Worm (Caenorhabditis elegans): Measurements from ENCODE around the gene dhhc-4.

DNA sequence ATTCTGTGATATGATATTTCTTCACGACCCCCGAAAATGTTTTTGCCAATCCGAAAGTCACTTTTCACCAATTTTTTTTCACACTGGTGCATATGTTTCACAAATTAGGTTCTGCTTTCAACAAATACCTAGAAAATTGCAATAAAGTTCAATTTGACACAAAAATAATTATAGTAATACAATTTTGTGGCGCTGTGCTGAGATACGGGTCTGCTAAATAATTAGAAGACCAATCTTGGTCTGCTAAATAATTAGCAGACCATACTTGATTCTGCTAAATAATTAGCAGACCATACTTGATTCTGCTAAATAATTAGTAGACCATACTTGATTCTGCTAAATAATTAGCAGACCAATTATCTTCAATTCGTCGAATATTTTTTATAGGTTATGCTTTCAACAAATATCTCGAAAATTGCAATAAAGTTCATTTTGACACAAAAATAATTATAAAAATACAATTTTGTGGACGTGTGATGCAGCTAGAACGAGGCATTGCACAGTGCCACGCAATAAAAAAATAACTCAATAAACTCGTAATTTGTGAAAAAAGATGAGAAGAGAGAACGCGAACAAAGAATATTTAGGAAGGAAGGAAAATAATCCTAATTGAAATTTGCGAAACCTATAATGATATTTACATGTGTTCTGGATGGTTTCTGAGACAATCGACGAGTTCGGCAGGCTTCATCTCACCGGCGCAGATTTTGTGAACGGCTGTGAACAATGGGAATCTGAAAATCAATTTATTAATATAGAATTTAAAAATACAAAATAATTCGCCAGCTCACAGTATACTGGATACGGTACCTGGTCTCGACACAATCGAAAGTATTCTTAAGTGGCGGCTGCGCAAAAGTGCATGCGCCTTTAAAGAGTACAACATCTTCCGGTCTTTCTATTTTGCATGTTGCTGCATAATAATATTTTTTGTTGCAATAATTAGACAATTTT, 13.6 kb downstream of the dhhc-4 start:
- no peak for TF ChIP-seq dve-1 (tag; optimal IDR thresholded peaks at IDR 0.05; ENCODE audit: insufficient read depth)
- peak; percentile 40 for TF ChIP-seq T20F7.1 (GFP tag; optimal IDR thresholded peaks at IDR 0.05)
- TF ChIP-seq jun-1 (tag; optimal IDR thresholded peaks at IDR 0.05) = no peak
- no peak for TF ChIP-seq egl-27 (tag; optimal IDR thresholded peaks at IDR 0.05)
- no peak for TF ChIP-seq skn-1 (tag; optimal IDR thresholded peaks at IDR 0.05)
- no peak for TF ChIP-seq ZK546.5 (tag; optimal IDR thresholded peaks at IDR 0.05)
- TF ChIP-seq nhr-237 (tag; optimal IDR thresholded peaks at IDR 0.05) = no peak
